Worm (Caenorhabditis elegans) whole organism, L1 larva: ENCODE data around the gene nono-1.

ENCODE experiments used
- F16B12.6 ChIP-seq: fragments of 150-350 bp; optimal IDR thresholded peaks from 2 replicates; lab custom pipeline; 2014; ENCODE audit warnings: missing biosample characterization, missing genetic modification characterization
- alr-1 ChIP-seq: fragments of 200-800 bp; sonication (Bioruptor generic); optimal IDR thresholded peaks from 2 replicates; lab custom pipeline; 2018; ENCODE audit warnings: borderline replicate concordance, mild to moderate bottlenecking, missing genetic modification characterization, missing compliant biosample characterization
- blmp-1 ChIP-seq: fragments of 150-350 bp; optimal IDR thresholded peaks from 2 replicates; lab custom pipeline; 2014; ENCODE audit warnings: missing biosample characterization, missing genetic modification characterization
- ceh-8 ChIP-seq: fragments of 200-800 bp; sonication (Bioruptor generic); optimal IDR thresholded peaks from 2 replicates; lab custom pipeline; 2018; ENCODE audit warnings: mild to moderate bottlenecking, missing genetic modification characterization, moderate library complexity, missing compliant biosample characterization
- ceh-82 ChIP-seq, 3 experiments: fragments of 150-350 bp in 1 of 3; sonication (generic microtip) in 2 of 3; optimal IDR thresholded peaks; 2 replicates each; lab custom pipeline; 2014 to 2017; ENCODE audit warnings: missing biosample characterization in 3 of 3, missing genetic modification characterization in 3 of 3
- ceh-88 ChIP-seq: fragments of 200-800 bp; sonication (Bioruptor generic); IDR thresholded peaks from 2 replicates; pipeline ENCODE4 v1.3.6; 2022; ENCODE audit warnings: missing genetic modification characterization, missing compliant biosample characterization
- ceh-90 ChIP-seq: sonication (generic microtip); optimal IDR thresholded peaks from 2 replicates; lab custom pipeline; 2016; ENCODE audit warnings: missing genetic modification characterization, missing compliant biosample characterization
- dpl-1 ChIP-seq, 3 experiments: fragments of 150-350 bp in 2 of 3; sonication (generic microtip) in 1 of 3; optimal IDR thresholded peaks; 2 replicates each; lab custom pipeline; 2014 to 2017; ENCODE audit warnings: missing biosample characterization in 3 of 3, missing genetic modification characterization in 3 of 3, missing genetic modification reagents in 3 of 3
- dsc-1 ChIP-seq: sonication (generic microtip); optimal IDR thresholded peaks from 2 replicates; lab custom pipeline; 2016; ENCODE audit warnings: mild to moderate bottlenecking, missing genetic modification characterization, missing compliant biosample characterization
- efl-1 ChIP-seq, 4 experiments: fragments of 150-350 bp; optimal IDR thresholded peaks in 3 of 4; peaks in 1 of 4; 1 replicate in 1 of 4; 2 replicates in 3 of 4; lab custom pipeline; 2014; ENCODE audit warnings: missing biosample characterization in 2 of 4, missing genetic modification characterization in 2 of 4, missing genetic modification reagents in 2 of 4
- efl-3 ChIP-seq: fragments of 200-800 bp; sonication (Bioruptor generic); optimal IDR thresholded peaks from 2 replicates; lab custom pipeline; 2018; ENCODE audit warnings: mild to moderate bottlenecking, missing genetic modification characterization, missing compliant biosample characterization
- egl-13 ChIP-seq: sonication (generic microtip); optimal IDR thresholded peaks from 2 replicates; lab custom pipeline; 2016; ENCODE audit warnings: missing genotype, missing genetic modification reagents, missing genetic modification characterization, missing compliant biosample characterization
- elt-2 ChIP-seq: sonication (generic microtip); optimal IDR thresholded peaks from 2 replicates; lab custom pipeline; 2016; ENCODE audit warnings: missing genetic modification characterization, mild to moderate bottlenecking, inconsistent platforms, missing compliant biosample characterization, missing genetic modification reagents
- elt-3 ChIP-seq, 6 experiments: fragments of 150-350 bp in 1 of 6; sonication (generic microtip); optimal IDR thresholded peaks; 2 replicates each; lab custom pipeline; 2017 to 2018; ENCODE audit warnings: missing biosample characterization in 6 of 6, missing genetic modification characterization in 6 of 6, inconsistent platforms in 1 of 6
- fos-1 ChIP-seq: fragments of 150-350 bp; optimal IDR thresholded peaks from 2 replicates; lab custom pipeline; 2014; ENCODE audit warnings: missing biosample characterization, missing genetic modification characterization
- grh-1 ChIP-seq: fragments of 200-800 bp; sonication (Bioruptor generic); IDR thresholded peaks from 2 replicates; pipeline ENCODE4 v1.3.6; 2022; ENCODE audit warnings: missing genetic modification reagents, missing genetic modification characterization, missing compliant biosample characterization
- hlh-17 ChIP-seq: fragments of 200-800 bp; sonication (Bioruptor generic); optimal IDR thresholded peaks from 2 replicates; lab custom pipeline; 2018; ENCODE audit warnings: missing genetic modification characterization, mild to moderate bottlenecking, missing compliant biosample characterization, moderate library complexity, borderline replicate concordance
- hpl-2 ChIP-seq: fragments of 150-350 bp; optimal IDR thresholded peaks from 2 replicates; lab custom pipeline; 2014; ENCODE audit warnings: missing biosample characterization, missing genetic modification reagents, missing genetic modification characterization
- lin-13 ChIP-seq: fragments of 150-350 bp; optimal IDR thresholded peaks from 2 replicates; lab custom pipeline; 2014; ENCODE audit warnings: missing biosample characterization, missing genetic modification reagents, missing genetic modification characterization
- lin-14 ChIP-seq: fragments of 200-800 bp; sonication (Bioruptor generic); optimal IDR thresholded peaks from 2 replicates; lab custom pipeline; 2018; ENCODE audit warnings: mild to moderate bottlenecking, missing genetic modification characterization, moderate library complexity, missing compliant biosample characterization
- lin-15B ChIP-seq: fragments of 150-350 bp; sonication (generic microtip); optimal IDR thresholded peaks from 3 replicates; lab custom pipeline; 2014; ENCODE audit warnings: missing biosample characterization, missing genetic modification characterization
- lin-39 ChIP-seq: fragments of 150-350 bp; optimal IDR thresholded peaks from 2 replicates; lab custom pipeline; 2014; ENCODE audit warnings: missing biosample characterization, missing genetic modification reagents, missing genetic modification characterization
- lsy-2 ChIP-seq, 2 experiments: fragments of 150-350 bp; optimal IDR thresholded peaks; 2 replicates each; lab custom pipeline; 2014; ENCODE audit warnings: missing biosample characterization in 2 of 2, missing genetic modification characterization in 2 of 2
- mef-2 ChIP-seq: fragments of 150-350 bp; optimal IDR thresholded peaks from 2 replicates; lab custom pipeline; 2014; ENCODE audit warnings: missing biosample characterization, missing genetic modification characterization
- nhr-11 ChIP-seq: fragments of 150-350 bp; optimal IDR thresholded peaks from 2 replicates; lab custom pipeline; 2014; ENCODE audit warnings: missing biosample characterization, missing genetic modification characterization
- nhr-19 ChIP-seq: fragments of 200-800 bp; sonication (Bioruptor generic); conservative IDR thresholded peaks from 2 replicates; pipeline ENCODE4 v1.3.6; 2022; ENCODE audit warnings: missing genetic modification characterization, missing compliant biosample characterization
- nhr-20 ChIP-seq: sonication (generic microtip); optimal IDR thresholded peaks from 2 replicates; lab custom pipeline; 2016; ENCODE audit warnings: mild to moderate bottlenecking, missing genetic modification characterization, missing compliant biosample characterization
- nhr-237 ChIP-seq: fragments of 150-350 bp; optimal IDR thresholded peaks from 2 replicates; lab custom pipeline; 2014; ENCODE audit warnings: missing biosample characterization, missing genetic modification characterization
- nhr-47 ChIP-seq: sonication (generic microtip); optimal IDR thresholded peaks from 2 replicates; lab custom pipeline; 2016; ENCODE audit warnings: mild to moderate bottlenecking, missing genetic modification characterization, moderate library complexity, missing compliant biosample characterization
- nhr-76 ChIP-seq: sonication (generic microtip); optimal IDR thresholded peaks from 2 replicates; lab custom pipeline; 2017; ENCODE audit warnings: missing biosample characterization, missing genetic modification characterization
- nhr-84 ChIP-seq: sonication (generic microtip); optimal IDR thresholded peaks from 2 replicates; lab custom pipeline; 2017; ENCODE audit warnings: missing biosample characterization, missing genetic modification characterization
- nhr-85 ChIP-seq: sonication (generic microtip); peaks from one replicate; lab custom pipeline; 2016; ENCODE audit warnings: missing genetic modification characterization, inconsistent platforms, missing compliant biosample characterization
- nhr-90 ChIP-seq: sonication (generic microtip); optimal IDR thresholded peaks from 2 replicates; lab custom pipeline; 2016; ENCODE audit warnings: mild to moderate bottlenecking, missing genetic modification characterization, missing compliant biosample characterization; ENCODE audit not compliant: poor library complexity
- pag-3 ChIP-seq: sonication (generic microtip); optimal IDR thresholded peaks from 2 replicates; lab custom pipeline; 2017; ENCODE audit warnings: missing genetic modification characterization, mild to moderate bottlenecking, missing compliant biosample characterization, antibody characterized with exemption, borderline replicate concordance; ENCODE audit not compliant: insufficient read depth
- pax-3 ChIP-seq: fragments of 200-800 bp; sonication (Bioruptor generic); optimal IDR thresholded peaks from 2 replicates; lab custom pipeline; 2018; ENCODE audit warnings: mild to moderate bottlenecking, missing genetic modification characterization, moderate library complexity, missing compliant biosample characterization
- rnt-1 ChIP-seq: sonication (generic microtip); optimal IDR thresholded peaks from 2 replicates; lab custom pipeline; 2016; ENCODE audit warnings: mild to moderate bottlenecking, missing genetic modification characterization, moderate library complexity, missing compliant biosample characterization
- skn-1 ChIP-seq: fragments of 150-350 bp; optimal IDR thresholded peaks from 2 replicates; lab custom pipeline; 2014; ENCODE audit warnings: missing biosample characterization, missing genetic modification characterization
- snpc-4 ChIP-seq: fragments of 150-350 bp; optimal IDR thresholded peaks from 2 replicates; lab custom pipeline; 2014; ENCODE audit warnings: missing biosample characterization, missing genetic modification characterization
- snu-23 ChIP-seq: sonication (generic microtip); optimal IDR thresholded peaks from 2 replicates; lab custom pipeline; 2016; ENCODE audit warnings: missing genetic modification characterization, missing compliant biosample characterization
- swsn-7 ChIP-seq: sonication (generic microtip); optimal IDR thresholded peaks from 2 replicates; lab custom pipeline; 2016; ENCODE audit warnings: missing genetic modification characterization, missing compliant biosample characterization
- tbx-2 ChIP-seq: sonication (generic microtip); optimal IDR thresholded peaks from 2 replicates; lab custom pipeline; 2016; ENCODE audit warnings: missing genetic modification characterization, missing compliant biosample characterization
- unc-130 ChIP-seq: fragments of 150-350 bp; optimal IDR thresholded peaks from 2 replicates; lab custom pipeline; 2017; ENCODE audit warnings: missing biosample characterization, missing genetic modification characterization, inconsistent platforms
- unc-86 ChIP-seq: sonication (generic microtip); optimal IDR thresholded peaks from 2 replicates; lab custom pipeline; 2016; ENCODE audit warnings: missing genetic modification characterization, missing compliant biosample characterization

Gene nono-1

ce11 chrIII:5914717-5915116 is 43.3 kb downstream of the nono-1 start:
- TF ChIP-seq elt-2 (tag; lab: Kevin White, UChicago), result peak; percentile 14
- TF ChIP-seq hlh-17 (GFP tag; lab: Kevin White, UChicago), result no peak

ce11 chrIII:5908408-5908807 is 49.6 kb downstream of the nono-1 start, which contains the start of gene C28H8.3:
C28H8.3 (plus strand) TSS chrIII:5908700.
- TF ChIP-seq pag-3 (tag; lab: Kevin White, UChicago) (no peak), efl-1 (optimal IDR thresholded peaks at IDR 0.05; lab: Kevin White, UChicago) (no peak), efl-1 (GFP tag; optimal IDR thresholded peaks at IDR 0.05 in 1 of 2; lab: Kevin White, UChicago) (no peak), efl-3 (no peak), hlh-17 (GFP tag; lab: Kevin White, UChicago) (no peak), nhr-20 (no peak), hpl-2 (GFP tag; lab: Kevin White, UChicago) (no peak), snpc-4 (tag; lab: Kevin White, UChicago) (no peak), lin-39 (tag; lab: Kevin White, UChicago) (no peak)

DNA sequence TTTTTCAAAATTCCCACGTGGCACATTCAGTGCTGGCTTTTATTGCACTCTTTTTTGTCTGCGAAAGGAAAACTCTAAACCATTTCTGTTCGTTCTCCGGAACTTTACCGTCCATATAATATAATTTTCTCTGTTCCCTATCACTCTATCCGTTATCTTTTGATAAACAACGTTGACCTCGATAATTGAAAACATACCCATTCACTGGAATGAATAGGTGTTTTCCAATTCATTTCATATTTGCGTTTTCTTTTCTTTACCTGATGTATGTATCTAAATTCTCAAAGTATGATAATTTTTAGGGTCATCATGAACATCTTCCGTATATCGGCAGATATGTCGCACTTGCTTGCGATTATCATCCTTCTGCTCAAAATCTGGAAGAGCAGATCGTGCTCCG is 51.3 kb downstream of the nono-1 start, which contains the start of gene erd-2.2:
erd-2.2 (plus strand) TSS at position 301 of the 400 bp plus-strand sequence.
- no peak for TF ChIP-seq alr-1 (tag; lab: Kevin White, UChicago)
- TF ChIP-seq nhr-84, result no peak
- TF ChIP-seq efl-1 (optimal IDR thresholded peaks at IDR 0.05; lab: Kevin White, UChicago), result no peak
- TF ChIP-seq efl-1 (GFP tag; optimal IDR thresholded peaks at IDR 0.05 in 1 of 2; lab: Kevin White, UChicago), result peak in 1 of 2 experiments; percentile 31
- TF ChIP-seq blmp-1 (tag; lab: Kevin White, UChicago), result peak; percentile 30
- TF ChIP-seq nhr-85, result peak; percentile 43
- TF ChIP-seq pax-3, result no peak
- no peak for TF ChIP-seq hlh-17 (GFP tag; lab: Kevin White, UChicago)
- no peak for TF ChIP-seq ceh-90 (tag; lab: Kevin White, UChicago)
- no peak for TF ChIP-seq unc-86 (tag; lab: Kevin White, UChicago)
- no peak for TF ChIP-seq lin-13 (GFP tag; lab: Kevin White, UChicago)
- TF ChIP-seq nhr-11 (tag; lab: Kevin White, UChicago), result no peak
- TF ChIP-seq grh-1, result no peak
- TF ChIP-seq dsc-1 (tag; lab: Kevin White, UChicago), result no peak

ce11 chrIII:5906059-5906458 is 52.0 kb downstream of the nono-1 start, which contains the start of gene dpff-1:
dpff-1 (minus strand) TSS chrIII:5906346.
- TF ChIP-seq swsn-7 (tag; lab: Kevin White, UChicago), result no peak
- peak; percentile 89 for TF ChIP-seq F16B12.6
- no peak for TF ChIP-seq nhr-19 (GFP tag; lab: Robert Waterston, UW)
- no peak for TF ChIP-seq skn-1 (tag; lab: Kevin White, UChicago)
- TF ChIP-seq elt-2 (tag; lab: Kevin White, UChicago), result no peak
- peak; percentile 11 for TF ChIP-seq unc-130 (tag; lab: Kevin White, UChicago)
- TF ChIP-seq ceh-90 (tag; lab: Kevin White, UChicago), result no peak
- no peak for TF ChIP-seq dsc-1 (tag; lab: Kevin White, UChicago)
- no peak for TF ChIP-seq nhr-76 (tag; lab: Kevin White, UChicago)
- TF ChIP-seq nhr-90 (tag; lab: Kevin White, UChicago), result no peak
- TF ChIP-seq ceh-88 (GFP tag; lab: Robert Waterston, UW), result no peak
- TF ChIP-seq elt-3 (tag; optimal IDR thresholded peaks at IDR 0.05; lab: Kevin White, UChicago), result no peak
- TF ChIP-seq nhr-47 (tag; lab: Kevin White, UChicago), result peak; percentile 7
- no peak for TF ChIP-seq nhr-11 (tag; lab: Kevin White, UChicago)
- TF ChIP-seq pag-3 (tag; lab: Kevin White, UChicago), result no peak
- no peak for TF ChIP-seq egl-13 (tag; lab: Kevin White, UChicago)
- no peak for TF ChIP-seq lin-15B (tag; lab: Kevin White, UChicago)
- no peak for TF ChIP-seq tbx-2
- peak; percentile 50 for TF ChIP-seq rnt-1 (tag; lab: Kevin White, UChicago)
- no peak for TF ChIP-seq alr-1 (tag; lab: Kevin White, UChicago)
- TF ChIP-seq fos-1 (tag; lab: Kevin White, UChicago), result no peak
- TF ChIP-seq dpl-1 (GFP tag; optimal IDR thresholded peaks at IDR 0.05; lab: Kevin White, UChicago), result peak; percentile 25 to 52 (median 37)
- no peak for TF ChIP-seq mef-2
- TF ChIP-seq snpc-4 (tag; lab: Kevin White, UChicago), result no peak
- TF ChIP-seq snu-23 (GFP tag; lab: Kevin White, UChicago), result peak; percentile 35
- no peak for TF ChIP-seq nhr-20
- no peak for TF ChIP-seq ceh-8
- TF ChIP-seq ceh-82 (tag; optimal IDR thresholded peaks at IDR 0.05; lab: Kevin White, UChicago), result no peak
- no peak for TF ChIP-seq nhr-85
- TF ChIP-seq lin-14, result peak; percentile 43
- peak; percentile 42 to 47 for TF ChIP-seq efl-1 (optimal IDR thresholded peaks at IDR 0.05; lab: Kevin White, UChicago)
- peak; percentile 31 to 93 for TF ChIP-seq efl-1 (GFP tag; optimal IDR thresholded peaks at IDR 0.05 in 1 of 2; lab: Kevin White, UChicago)
- TF ChIP-seq pax-3, result no peak
- TF ChIP-seq lsy-2 (tag; optimal IDR thresholded peaks at IDR 0.05; lab: Kevin White, UChicago), result peak; percentile 22 to 42
- no peak for TF ChIP-seq nhr-237 (tag; lab: Kevin White, UChicago)
